Worm (Caenorhabditis elegans): ENCODE data around the gene F58B4.2.

ce11 chrV:10925658-10926057 lies 7.4 kb upstream of the F58B4.2 start:
- TF ChIP-seq eyg-1 (tag; optimal IDR thresholded peaks at IDR 0.05) (no peak), elt-4 (tag; optimal IDR thresholded peaks at IDR 0.05) (no peak), ets-4 (tag; optimal IDR thresholded peaks at IDR 0.05) (no peak), ama-1 (optimal IDR thresholded peaks at IDR 0.05) (no peak)
